Worm (Caenorhabditis elegans) whole organism, L1 larva: Measurements from ENCODE around the gene pqm-1.

Experiments
- C04F5.9 ChIP-seq: sonication (generic microtip); optimal IDR thresholded peaks from 2 replicates; lab custom pipeline; 2016; ENCODE audit warnings: missing genetic modification characterization, missing compliant biosample characterization
- C16A3.4 ChIP-seq: fragments of 150-350 bp; optimal IDR thresholded peaks from 2 replicates; lab custom pipeline; 2014; ENCODE audit warnings: missing biosample characterization, missing genetic modification characterization
- C34B4.2 ChIP-seq: sonication (generic microtip); optimal IDR thresholded peaks from 2 replicates; lab custom pipeline; 2017; ENCODE audit warnings: mild to moderate bottlenecking, missing genetic modification characterization, missing compliant biosample characterization
- F16B12.6 ChIP-seq: fragments of 150-350 bp; optimal IDR thresholded peaks from 2 replicates; lab custom pipeline; 2014; ENCODE audit warnings: missing biosample characterization, missing genetic modification characterization
- Y116A8C.19 ChIP-seq: sonication (generic microtip); optimal IDR thresholded peaks from 2 replicates; lab custom pipeline; 2016; ENCODE audit warnings: missing compliant biosample characterization, missing genetic modification characterization, borderline replicate concordance
- aha-1 ChIP-seq: fragments of 150-350 bp; optimal IDR thresholded peaks from 2 replicates; lab custom pipeline; 2014; ENCODE audit warnings: missing biosample characterization, missing genetic modification characterization
- ama-1 ChIP-seq: fragments of 150-350 bp; optimal IDR thresholded peaks from 2 replicates; lab custom pipeline; 2014
- ceh-63 ChIP-seq: fragments of 200-800 bp; sonication (Bioruptor generic); optimal IDR thresholded peaks from 2 replicates; lab custom pipeline; 2018; ENCODE audit warnings: mild to moderate bottlenecking, missing genetic modification characterization, missing compliant biosample characterization
- ceh-8 ChIP-seq: fragments of 200-800 bp; sonication (Bioruptor generic); optimal IDR thresholded peaks from 2 replicates; lab custom pipeline; 2018; ENCODE audit warnings: mild to moderate bottlenecking, missing genetic modification characterization, moderate library complexity, missing compliant biosample characterization
- ceh-90 ChIP-seq: sonication (generic microtip); optimal IDR thresholded peaks from 2 replicates; lab custom pipeline; 2016; ENCODE audit warnings: missing genetic modification characterization, missing compliant biosample characterization
- dsc-1 ChIP-seq: sonication (generic microtip); optimal IDR thresholded peaks from 2 replicates; lab custom pipeline; 2016; ENCODE audit warnings: mild to moderate bottlenecking, missing genetic modification characterization, missing compliant biosample characterization
- efl-1 ChIP-seq, 4 experiments: fragments of 150-350 bp; optimal IDR thresholded peaks in 3 of 4; peaks in 1 of 4; 1 replicate in 1 of 4; 2 replicates in 3 of 4; lab custom pipeline; 2014; ENCODE audit warnings: missing biosample characterization in 2 of 4, missing genetic modification characterization in 2 of 4, missing genetic modification reagents in 2 of 4
- efl-3 ChIP-seq: fragments of 200-800 bp; sonication (Bioruptor generic); optimal IDR thresholded peaks from 2 replicates; lab custom pipeline; 2018; ENCODE audit warnings: mild to moderate bottlenecking, missing genetic modification characterization, missing compliant biosample characterization
- elt-2 ChIP-seq: sonication (generic microtip); optimal IDR thresholded peaks from 2 replicates; lab custom pipeline; 2016; ENCODE audit warnings: missing genetic modification characterization, mild to moderate bottlenecking, inconsistent platforms, missing compliant biosample characterization, missing genetic modification reagents
- elt-3 ChIP-seq, 6 experiments: fragments of 150-350 bp in 1 of 6; sonication (generic microtip); optimal IDR thresholded peaks; 2 replicates each; lab custom pipeline; 2017 to 2018; ENCODE audit warnings: missing biosample characterization in 6 of 6, missing genetic modification characterization in 6 of 6, inconsistent platforms in 1 of 6
- ets-5 ChIP-seq: fragments of 200-800 bp; sonication (Bioruptor generic); IDR thresholded peaks from 2 replicates; pipeline ENCODE4 v1.3.6; 2022; ENCODE audit warnings: missing genetic modification characterization, missing compliant biosample characterization
- fkh-10 ChIP-seq: sonication (generic microtip); optimal IDR thresholded peaks from 2 replicates; lab custom pipeline; 2017; ENCODE audit warnings: missing biosample characterization, missing genetic modification reagents, missing genetic modification characterization
- fkh-8 ChIP-seq: sonication (generic microtip); optimal IDR thresholded peaks from 2 replicates; lab custom pipeline; 2016; ENCODE audit warnings: mild to moderate bottlenecking, missing genetic modification characterization, missing compliant biosample characterization
- hlh-17 ChIP-seq: fragments of 200-800 bp; sonication (Bioruptor generic); optimal IDR thresholded peaks from 2 replicates; lab custom pipeline; 2018; ENCODE audit warnings: missing genetic modification characterization, mild to moderate bottlenecking, missing compliant biosample characterization, moderate library complexity, borderline replicate concordance
- hpl-2 ChIP-seq: fragments of 150-350 bp; optimal IDR thresholded peaks from 2 replicates; lab custom pipeline; 2014; ENCODE audit warnings: missing biosample characterization, missing genetic modification reagents, missing genetic modification characterization
- jun-1 ChIP-seq: fragments of 150-350 bp; optimal IDR thresholded peaks from 2 replicates; lab custom pipeline; 2014; ENCODE audit warnings: missing biosample characterization, missing genetic modification reagents, missing genetic modification characterization
- lin-14 ChIP-seq: fragments of 200-800 bp; sonication (Bioruptor generic); optimal IDR thresholded peaks from 2 replicates; lab custom pipeline; 2018; ENCODE audit warnings: mild to moderate bottlenecking, missing genetic modification characterization, moderate library complexity, missing compliant biosample characterization
- lin-35 ChIP-seq, 2 experiments: fragments of 150-350 bp; optimal IDR thresholded peaks; 2 replicates each; lab custom pipeline; 2014; ENCODE audit warnings: missing biosample characterization in 2 of 2, missing genetic modification characterization in 2 of 2, missing genetic modification reagents in 2 of 2
- lin-39 ChIP-seq: fragments of 150-350 bp; optimal IDR thresholded peaks from 2 replicates; lab custom pipeline; 2014; ENCODE audit warnings: missing biosample characterization, missing genetic modification reagents, missing genetic modification characterization
- lir-3 ChIP-seq: sonication (generic microtip); optimal IDR thresholded peaks from 2 replicates; lab custom pipeline; 2016; ENCODE audit warnings: mild to moderate bottlenecking, missing genetic modification characterization, moderate library complexity, missing compliant biosample characterization; ENCODE audit not compliant: poor library complexity
- mab-9 ChIP-seq: fragments of 200-800 bp; sonication (Bioruptor generic); IDR thresholded peaks from 2 replicates; pipeline ENCODE4 v1.3.6; 2022; ENCODE audit warnings: missing genetic modification reagents, missing genetic modification characterization, missing compliant biosample characterization
- mdl-1 ChIP-seq, 2 experiments: fragments of 150-350 bp; optimal IDR thresholded peaks; 2 replicates each; lab custom pipeline; 2014 to 2017; ENCODE audit warnings: missing biosample characterization in 2 of 2, missing genetic modification characterization in 2 of 2, inconsistent platforms in 1 of 2
- mef-2 ChIP-seq: fragments of 150-350 bp; optimal IDR thresholded peaks from 2 replicates; lab custom pipeline; 2014; ENCODE audit warnings: missing biosample characterization, missing genetic modification characterization
- mep-1 ChIP-seq: fragments of 150-350 bp; optimal IDR thresholded peaks from 2 replicates; lab custom pipeline; 2014; ENCODE audit warnings: missing biosample characterization, missing genetic modification characterization
- nhr-12 ChIP-seq: sonication (generic microtip); optimal IDR thresholded peaks from 2 replicates; lab custom pipeline; 2017; ENCODE audit warnings: missing biosample characterization, missing genetic modification characterization
- nhr-19 ChIP-seq: fragments of 200-800 bp; sonication (Bioruptor generic); conservative IDR thresholded peaks from 2 replicates; pipeline ENCODE4 v1.3.6; 2022; ENCODE audit warnings: missing genetic modification characterization, missing compliant biosample characterization
- nhr-237 ChIP-seq: fragments of 150-350 bp; optimal IDR thresholded peaks from 2 replicates; lab custom pipeline; 2014; ENCODE audit warnings: missing biosample characterization, missing genetic modification characterization
- nhr-28 ChIP-seq: fragments of 150-350 bp; optimal IDR thresholded peaks from 2 replicates; lab custom pipeline; 2014; ENCODE audit warnings: missing biosample characterization, missing genetic modification characterization
- nhr-47 ChIP-seq: sonication (generic microtip); optimal IDR thresholded peaks from 2 replicates; lab custom pipeline; 2016; ENCODE audit warnings: mild to moderate bottlenecking, missing genetic modification characterization, moderate library complexity, missing compliant biosample characterization
- nhr-71 ChIP-seq: sonication (generic microtip); optimal IDR thresholded peaks from 2 replicates; lab custom pipeline; 2016; ENCODE audit warnings: mild to moderate bottlenecking, missing genetic modification characterization, moderate library complexity, missing compliant biosample characterization
- nhr-77 ChIP-seq: fragments of 150-350 bp; optimal IDR thresholded peaks from 2 replicates; lab custom pipeline; 2014; ENCODE audit warnings: missing biosample characterization, missing genetic modification characterization
- nhr-90 ChIP-seq: sonication (generic microtip); optimal IDR thresholded peaks from 2 replicates; lab custom pipeline; 2016; ENCODE audit warnings: mild to moderate bottlenecking, missing genetic modification characterization, missing compliant biosample characterization; ENCODE audit not compliant: poor library complexity
- pag-3 ChIP-seq: sonication (generic microtip); optimal IDR thresholded peaks from 2 replicates; lab custom pipeline; 2017; ENCODE audit warnings: missing genetic modification characterization, mild to moderate bottlenecking, missing compliant biosample characterization, antibody characterized with exemption, borderline replicate concordance; ENCODE audit not compliant: insufficient read depth
- pax-3 ChIP-seq: fragments of 200-800 bp; sonication (Bioruptor generic); optimal IDR thresholded peaks from 2 replicates; lab custom pipeline; 2018; ENCODE audit warnings: mild to moderate bottlenecking, missing genetic modification characterization, moderate library complexity, missing compliant biosample characterization
- rnt-1 ChIP-seq: sonication (generic microtip); optimal IDR thresholded peaks from 2 replicates; lab custom pipeline; 2016; ENCODE audit warnings: mild to moderate bottlenecking, missing genetic modification characterization, moderate library complexity, missing compliant biosample characterization
- skn-1 ChIP-seq: fragments of 150-350 bp; optimal IDR thresholded peaks from 2 replicates; lab custom pipeline; 2014; ENCODE audit warnings: missing biosample characterization, missing genetic modification characterization
- snpc-4 ChIP-seq: fragments of 150-350 bp; optimal IDR thresholded peaks from 2 replicates; lab custom pipeline; 2014; ENCODE audit warnings: missing biosample characterization, missing genetic modification characterization
- snu-23 ChIP-seq: sonication (generic microtip); optimal IDR thresholded peaks from 2 replicates; lab custom pipeline; 2016; ENCODE audit warnings: missing genetic modification characterization, missing compliant biosample characterization
- sup-37 ChIP-seq: fragments of 200-800 bp; sonication (Bioruptor generic); optimal IDR thresholded peaks from 2 replicates; lab custom pipeline; 2018; ENCODE audit warnings: mild to moderate bottlenecking, missing genetic modification characterization, missing compliant biosample characterization
- unc-30 ChIP-seq: sonication (generic microtip); optimal IDR thresholded peaks from 2 replicates; lab custom pipeline; 2017; ENCODE audit warnings: missing biosample characterization, missing genetic modification characterization
- unc-62 ChIP-seq: fragments of 150-350 bp; optimal IDR thresholded peaks from 2 replicates; lab custom pipeline; 2014; ENCODE audit warnings: missing biosample characterization, missing genetic modification reagents, missing genetic modification characterization
- unc-86 ChIP-seq: sonication (generic microtip); optimal IDR thresholded peaks from 2 replicates; lab custom pipeline; 2016; ENCODE audit warnings: missing genetic modification characterization, missing compliant biosample characterization
- vab-15 ChIP-seq: sonication (generic microtip); optimal IDR thresholded peaks from 2 replicates; lab custom pipeline; 2017; ENCODE audit warnings: missing genotype, mild to moderate bottlenecking, missing genetic modification characterization, missing compliant biosample characterization
- zag-1 ChIP-seq: fragments of 150-350 bp; optimal IDR thresholded peaks from 2 replicates; lab custom pipeline; 2014; ENCODE audit warnings: missing biosample characterization, missing genetic modification characterization
- ztf-11 ChIP-seq, 2 experiments: sonication (generic microtip); optimal IDR thresholded peaks; 2 replicates each; lab custom pipeline; 2016 to 2017; ENCODE audit warnings: missing genetic modification characterization in 2 of 2, missing biosample characterization in 1 of 2, missing compliant biosample characterization in 1 of 2
- ztf-4 ChIP-seq: fragments of 150-350 bp; optimal IDR thresholded peaks from 2 replicates; lab custom pipeline; 2014; ENCODE audit warnings: missing biosample characterization, missing genetic modification characterization

Gene pqm-1

DNA sequence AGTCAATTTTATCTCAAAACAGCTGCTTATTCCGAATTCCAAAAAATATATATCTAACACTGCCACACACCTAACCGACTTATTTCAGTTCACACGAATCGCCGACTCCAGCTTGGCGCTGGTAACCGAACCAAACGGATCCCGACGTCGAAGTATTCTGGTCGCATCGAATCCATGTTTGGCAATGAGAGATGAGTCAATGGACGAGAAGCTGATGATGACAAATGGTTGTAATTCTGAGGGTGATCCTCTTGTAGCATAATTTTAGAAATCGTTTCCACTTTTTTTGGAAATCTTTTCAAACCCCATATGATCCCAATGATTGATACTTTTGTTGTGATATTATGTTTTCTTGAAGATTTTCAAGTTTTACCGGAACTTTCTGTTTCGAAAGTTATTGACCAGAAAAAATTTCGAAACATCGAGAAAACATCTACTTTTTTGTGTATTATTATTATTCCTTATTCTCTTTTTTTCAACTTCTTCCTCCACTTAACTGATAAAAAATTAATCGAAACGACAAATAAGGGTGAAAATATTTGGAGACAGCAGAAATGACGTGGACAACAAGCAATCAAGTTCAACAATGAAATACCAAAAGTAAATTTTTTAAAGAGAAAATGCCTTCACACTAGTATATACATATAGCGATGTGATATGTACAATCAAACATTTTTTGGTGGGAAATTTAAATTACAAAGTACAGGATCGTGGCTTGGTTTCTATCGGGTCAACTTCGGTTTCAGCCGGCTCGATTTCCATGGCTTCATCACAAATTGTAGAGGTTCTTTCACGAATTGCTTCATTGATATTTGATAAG lies 2.3 kb downstream of the pqm-1 start:
- TF ChIP-seq unc-62 (GFP tag; lab: Kevin White, UChicago) (no peak), hlh-17 (GFP tag; lab: Kevin White, UChicago) (no peak), hpl-2 (GFP tag; lab: Kevin White, UChicago) (peak; percentile 14), ceh-63 (GFP tag; lab: Kevin White, UChicago) (no peak), zag-1 (tag; lab: Kevin White, UChicago) (no peak), aha-1 (tag; lab: Kevin White, UChicago) (no peak), fkh-8 (tag; lab: Kevin White, UChicago) (no peak), jun-1 (peak; percentile 56), C34B4.2 (tag; lab: Kevin White, UChicago) (no peak), ceh-90 (tag; lab: Kevin White, UChicago) (no peak), lin-14 (GFP tag; lab: Kevin White, UChicago) (no peak), nhr-90 (peak; percentile 33), lin-39 (tag; lab: Kevin White, UChicago) (no peak), nhr-71 (tag; lab: Kevin White, UChicago) (peak; percentile 28), nhr-47 (tag; lab: Kevin White, UChicago) (no peak), mdl-1 (tag; optimal IDR thresholded peaks at IDR 0.05; lab: Kevin White, UChicago) (no peak), pax-3 (tag; lab: Kevin White, UChicago) (no peak), ets-5 (GFP tag; lab: Robert Waterston, UW) (no peak), lir-3 (tag; lab: Kevin White, UChicago) (no peak), elt-3 (tag; optimal IDR thresholded peaks at IDR 0.05; lab: Kevin White, UChicago) (no peak), lin-35 (GFP tag; optimal IDR thresholded peaks at IDR 0.05; lab: Kevin White, UChicago) (peak in 1 of 2 experiments; percentile 62), elt-2 (peak; percentile 60), pag-3 (tag; lab: Kevin White, UChicago) (no peak), efl-3 (GFP tag; lab: Kevin White, UChicago) (no peak), snpc-4 (tag; lab: Kevin White, UChicago) (no peak), unc-86 (tag; lab: Kevin White, UChicago) (no peak), vab-15 (tag; lab: Kevin White, UChicago) (no peak), nhr-19 (GFP tag; lab: Robert Waterston, UW) (no peak), skn-1 (tag; lab: Kevin White, UChicago) (no peak), ztf-4 (no peak), ama-1 (lab: Kevin White, UChicago) (peak; percentile 67), fkh-10 (no peak), snu-23 (GFP tag; lab: Kevin White, UChicago) (no peak), mep-1 (tag; lab: Kevin White, UChicago) (no peak), Y116A8C.19 (no peak), unc-30 (no peak), nhr-12 (tag; lab: Kevin White, UChicago) (no peak), ceh-8 (GFP tag; lab: Kevin White, UChicago) (no peak), dsc-1 (tag; lab: Kevin White, UChicago) (no peak), mab-9 (GFP tag; lab: Robert Waterston, UW) (no peak), C04F5.9 (no peak), nhr-28 (tag; lab: Kevin White, UChicago) (no peak), nhr-237 (no peak), efl-1 (optimal IDR thresholded peaks at IDR 0.05; lab: Kevin White, UChicago) (no peak), efl-1 (GFP tag; optimal IDR thresholded peaks at IDR 0.05 in 1 of 2; lab: Kevin White, UChicago) (no peak), C16A3.4 (tag; lab: Kevin White, UChicago) (no peak), rnt-1 (tag; lab: Kevin White, UChicago) (no peak), mef-2 (tag; lab: Kevin White, UChicago) (no peak), F16B12.6 (tag; lab: Kevin White, UChicago) (no peak), ztf-11 (tag; optimal IDR thresholded peaks at IDR 0.05; lab: Kevin White, UChicago) (no peak), nhr-77 (tag; lab: Kevin White, UChicago) (no peak), sup-37 (GFP tag; lab: Kevin White, UChicago) (no peak)
